Worm (Caenorhabditis elegans): ENCODE data around the gene F43C11.6.

F43C11.6 gene

DNA sequence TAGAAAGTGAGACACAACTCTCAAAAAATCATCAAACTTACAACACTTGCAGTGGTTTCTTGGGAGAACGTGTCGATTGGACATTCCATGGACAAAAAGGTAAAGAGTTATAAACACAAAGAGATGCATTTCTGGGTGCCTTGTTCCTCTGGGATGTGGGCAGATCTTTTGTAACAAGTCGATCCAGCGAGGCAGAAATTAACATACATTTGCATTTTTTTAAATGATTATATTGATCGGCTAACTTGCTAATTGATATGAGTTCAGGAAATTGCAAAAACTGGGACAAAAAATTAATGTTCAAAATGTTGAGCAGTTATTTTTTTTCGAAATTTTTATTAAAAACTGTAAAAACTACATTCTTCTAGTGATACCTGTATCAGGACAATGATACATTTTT, 35.5 kb downstream of the F43C11.6 start, which contains the start of gene F16G10.6:
Gene F16G10.6 (minus strand): TSS at position 101 of the 400 bp plus-strand sequence.
- no peak for TF ChIP-seq unc-62 (GFP tag; optimal IDR thresholded peaks at IDR 0.05)

DNA sequence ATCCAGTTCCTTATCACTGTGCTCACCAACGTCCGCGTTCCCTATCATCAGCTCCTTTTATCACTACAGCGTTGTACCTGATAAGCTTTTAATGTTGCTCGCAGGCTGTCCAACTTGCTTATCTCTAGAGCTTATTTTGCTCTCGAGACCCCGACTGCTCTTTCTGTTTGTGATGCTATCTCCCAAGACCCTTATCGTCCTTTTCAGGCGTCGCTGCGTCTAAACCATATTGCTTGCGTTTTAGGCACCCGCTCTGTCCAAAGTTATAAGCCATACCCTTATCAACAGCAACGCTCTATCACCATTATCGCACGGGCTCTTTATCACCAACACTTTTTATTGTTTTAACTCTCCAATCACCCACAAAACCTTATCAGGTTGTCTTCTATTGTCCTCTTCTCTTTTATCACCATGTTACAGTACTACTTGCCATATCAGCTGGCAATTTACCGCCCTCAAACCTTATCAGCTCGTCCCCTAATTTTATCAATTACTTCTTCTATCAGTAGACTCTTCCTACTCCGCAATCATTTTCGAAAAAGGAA, 36.3 kb downstream of the F43C11.6 start:
- no peak for TF ChIP-seq unc-62 (GFP tag; optimal IDR thresholded peaks at IDR 0.05)

DNA sequence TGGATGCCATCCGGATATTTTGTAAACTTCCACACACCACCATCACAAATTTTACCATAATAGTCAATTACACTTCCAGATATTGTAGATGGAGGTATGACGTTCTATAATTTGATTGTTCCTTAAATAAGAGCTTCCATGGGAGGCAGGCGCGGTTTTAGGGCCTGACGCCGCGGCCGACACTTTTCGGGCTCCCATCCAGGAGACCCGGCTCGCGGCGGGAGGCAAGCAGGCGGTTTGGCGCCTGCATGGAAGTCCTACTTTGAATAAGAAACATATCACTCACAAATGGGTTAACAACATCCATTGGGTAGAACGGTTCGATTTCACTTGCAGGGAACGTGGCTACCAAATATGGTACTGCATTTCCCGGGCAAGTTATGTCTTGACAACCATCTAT, 37.4 kb downstream of the F43C11.6 start:
- no peak for TF ChIP-seq unc-62 (GFP tag; optimal IDR thresholded peaks at IDR 0.05)

DNA sequence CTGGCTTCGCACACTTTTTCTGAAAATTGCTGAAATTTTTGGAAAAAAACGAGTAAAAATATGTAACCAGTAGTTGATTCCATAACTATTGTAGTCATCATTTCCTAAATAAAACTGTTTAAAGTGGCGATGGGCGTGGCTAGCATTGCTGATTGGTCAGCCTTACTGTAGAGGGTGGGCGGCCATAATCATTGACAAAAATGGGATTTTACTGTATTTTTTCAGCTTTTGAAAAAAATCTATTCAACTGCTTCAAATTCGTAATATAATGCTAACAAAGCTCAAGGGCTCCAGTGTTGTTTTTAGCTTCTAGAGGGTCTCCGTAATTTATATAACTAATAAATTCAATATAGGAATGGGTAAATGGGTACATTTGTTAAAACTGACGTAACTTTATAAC, 37.9 kb downstream of the F43C11.6 start, which contains the start of gene F16G10.7:
Gene F16G10.7 (minus strand): TSS at position 101 of the 400 bp plus-strand sequence.
- TF ChIP-seq unc-62 (GFP tag; optimal IDR thresholded peaks at IDR 0.05) = no peak

DNA sequence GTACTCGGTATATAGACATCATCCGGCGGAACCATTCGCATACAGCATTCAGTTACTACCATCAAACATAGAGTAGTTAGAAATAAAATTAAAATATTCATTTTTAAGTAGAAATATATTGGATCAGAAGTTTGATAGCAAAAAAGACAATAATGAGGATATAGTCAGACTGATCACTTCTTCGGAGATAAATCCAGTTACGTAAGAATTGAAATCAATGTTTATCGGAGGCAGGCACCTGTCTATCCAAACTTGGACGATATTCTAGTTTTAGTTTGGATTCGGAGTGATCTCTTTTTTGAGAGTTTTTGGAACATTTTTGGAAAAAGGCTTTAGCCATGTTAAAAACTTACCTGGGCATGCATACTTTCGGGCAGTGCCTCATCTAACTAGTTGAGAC, 41.1 kb downstream of the F43C11.6 start, which contains the start of gene F16G10.8:
Gene F16G10.8 (minus strand): TSS at position 101 of the 400 bp plus-strand sequence.
- no peak for TF ChIP-seq unc-62 (GFP tag; optimal IDR thresholded peaks at IDR 0.05)

DNA sequence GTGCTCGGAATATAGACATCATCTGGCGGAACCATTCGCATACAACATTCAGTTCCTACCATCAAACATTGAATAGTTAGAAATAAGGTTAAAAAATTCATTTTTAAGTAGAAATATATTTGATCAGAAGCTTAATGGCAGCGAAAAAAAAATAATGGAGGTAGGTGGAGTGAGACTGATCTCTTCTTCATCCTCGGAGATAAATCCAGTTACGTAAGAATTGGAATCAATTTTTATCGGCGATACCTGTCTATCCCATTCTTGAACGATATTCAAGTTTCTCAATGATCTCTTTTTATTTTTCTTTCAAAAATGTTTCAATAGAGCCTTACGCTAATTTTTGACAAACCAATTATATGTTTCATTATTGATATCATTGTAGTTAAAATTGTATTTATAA, 43.3 kb downstream of the F43C11.6 start, which contains the start of gene F16G10.9:
Gene F16G10.9 (minus strand): TSS at position 101 of the 400 bp plus-strand sequence.
- no peak for TF ChIP-seq unc-62 (GFP tag; optimal IDR thresholded peaks at IDR 0.05)

DNA sequence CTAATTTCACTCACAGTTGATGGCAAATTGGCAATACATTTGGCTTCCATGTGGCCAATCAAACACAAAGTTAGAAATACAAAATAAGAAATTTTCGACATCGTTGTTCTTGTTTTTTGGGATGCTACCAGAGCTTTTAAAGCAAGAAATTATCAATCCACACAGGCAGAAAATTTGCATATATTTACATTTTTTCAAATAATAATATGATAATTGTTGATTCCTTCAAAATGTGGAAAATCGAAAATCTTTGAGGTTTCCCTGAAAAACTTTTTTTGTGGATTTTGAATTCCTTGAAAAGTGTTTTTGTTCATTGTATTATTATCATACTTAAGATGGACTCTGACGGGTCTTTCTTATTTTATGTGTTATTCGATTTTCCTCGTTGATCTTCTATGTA, 48.7 kb downstream of the F43C11.6 start, which contains the start of gene F16G10.10:
Gene F16G10.10 (minus strand): TSS at position 101 of the 400 bp plus-strand sequence.
- TF ChIP-seq unc-62 (GFP tag; optimal IDR thresholded peaks at IDR 0.05) = no peak
